Fruit fly (Drosophila melanogaster) whole organism, embryonic: ENCODE data around the gene CG43319.
A peak's percentile ranks its signal among the peaks of the same experiment; 100 is the strongest.

Source experiments
- Adf1 ChIP-seq: fragments of 200-800 bp; sonication (Bioruptor generic); IDR thresholded peaks from 2 replicates; pipeline ENCODE4 v1.3.6; 2022; ENCODE audit warnings: missing biosample characterization, missing genetic modification characterization
- Asciz ChIP-seq: fragments of 200-800 bp; sonication (Bioruptor generic); optimal IDR thresholded peaks from 2 replicates; lab custom pipeline; 2017; ENCODE audit warnings: missing biosample characterization, mild to moderate bottlenecking, missing genetic modification characterization, missing genetic modification reagents
- Atf6 ChIP-seq: fragments of 200-800 bp; sonication (Bioruptor generic); IDR thresholded peaks from 2 replicates; pipeline ENCODE4 v1.3.6; 2022; ENCODE audit warnings: missing biosample characterization, missing genetic modification characterization
- CG10209 ChIP-seq: fragments of 200-800 bp; sonication (Bioruptor generic); optimal IDR thresholded peaks from 3 replicates; lab custom pipeline; 2017; ENCODE audit warnings: missing biosample characterization, mild to moderate bottlenecking, missing genetic modification characterization, missing genetic modification reagents
- CG10366 ChIP-seq: fragments of 200-800 bp; sonication (Bioruptor generic); IDR thresholded peaks from 2 replicates; pipeline ENCODE4 v1.3.6; 2022; ENCODE audit warnings: missing biosample characterization, missing genetic modification characterization
- CG11247 ChIP-seq: fragments of 200-800 bp; sonication (Bioruptor generic); IDR thresholded peaks from 2 replicates; pipeline ENCODE4 v1.3.6; 2022; ENCODE audit warnings: missing biosample characterization, missing genetic modification characterization
- CG11456 ChIP-seq: fragments of 200-800 bp; sonication (Bioruptor generic); IDR thresholded peaks from 3 replicates; pipeline ENCODE4 v1.3.6; 2022; ENCODE audit warnings: missing biosample characterization, missing genetic modification characterization
- CG11560 ChIP-seq: fragments of 200-800 bp; sonication (Bioruptor generic); IDR thresholded peaks from 3 replicates; pipeline ENCODE4 v1.3.6; 2022; ENCODE audit warnings: missing biosample characterization, missing genetic modification characterization
- CG12071 ChIP-seq: fragments of 200-800 bp; sonication (Bioruptor generic); optimal IDR thresholded peaks from 3 replicates; lab custom pipeline; 2018; ENCODE audit warnings: missing biosample characterization, mild to moderate bottlenecking, missing genetic modification characterization
- CG13775 ChIP-seq: fragments of 200-800 bp; sonication (Bioruptor generic); optimal IDR thresholded peaks from 3 replicates; lab custom pipeline; 2017; ENCODE audit warnings: missing biosample characterization, mild to moderate bottlenecking, missing genetic modification characterization
- CG14050 ChIP-seq: fragments of 200-800 bp; sonication (Bioruptor generic); IDR thresholded peaks from 3 replicates; pipeline ENCODE4 v1.3.6; 2022; ENCODE audit warnings: missing biosample characterization, missing genetic modification characterization
- CG15514 ChIP-seq: fragments of 200-800 bp; sonication (Bioruptor generic); optimal IDR thresholded peaks from 3 replicates; lab custom pipeline; 2017; ENCODE audit warnings: missing biosample characterization, missing genetic modification characterization, mild to moderate bottlenecking, moderate library complexity, missing genetic modification reagents
- CG1603 ChIP-seq: fragments of 200-800 bp; sonication (Bioruptor generic); optimal IDR thresholded peaks from 2 replicates; lab custom pipeline; 2019; ENCODE audit warnings: missing biosample characterization, mild to moderate bottlenecking, missing genetic modification characterization, moderate library complexity
- CG17612 ChIP-seq: fragments of 200-800 bp; sonication (Bioruptor generic); IDR thresholded peaks from 2 replicates; pipeline ENCODE4 v1.3.6; 2022; ENCODE audit warnings: missing biosample characterization, missing genetic modification characterization
- CG30020 ChIP-seq: fragments of 200-800 bp; optimal IDR thresholded peaks from 2 replicates; lab custom pipeline; 2019; ENCODE audit warnings: missing biosample characterization, mild to moderate bottlenecking, missing genetic modification characterization, moderate library complexity
- CG32532 ChIP-seq: fragments of 200-800 bp; sonication (Bioruptor generic); IDR thresholded peaks from 2 replicates; pipeline ENCODE4 v1.3.6; 2022; ENCODE audit warnings: missing biosample characterization, missing genetic modification characterization
- CG3281 ChIP-seq: fragments of 200-800 bp; sonication (Bioruptor generic); optimal IDR thresholded peaks from 3 replicates; lab custom pipeline; 2017; ENCODE audit warnings: missing biosample characterization, mild to moderate bottlenecking, missing genetic modification characterization
- CG3995 ChIP-seq: fragments of 200-800 bp; sonication (Bioruptor generic); optimal IDR thresholded peaks from 3 replicates; lab custom pipeline; 2016; ENCODE audit warnings: missing biosample characterization, missing genetic modification characterization
- CG6813 ChIP-seq: fragments of 200-800 bp; sonication (Bioruptor generic); optimal IDR thresholded peaks from 2 replicates; lab custom pipeline; 2017; ENCODE audit warnings: missing biosample characterization, missing genetic modification characterization, mild to moderate bottlenecking, moderate library complexity, missing genetic modification reagents
- CG6854 ChIP-seq: fragments of 200-800 bp; sonication (Bioruptor generic); optimal IDR thresholded peaks from 3 replicates; lab custom pipeline; 2017; ENCODE audit warnings: missing biosample characterization, mild to moderate bottlenecking, missing genetic modification characterization
- CG7271 ChIP-seq: fragments of 200-800 bp; sonication (Bioruptor generic); optimal IDR thresholded peaks from 2 replicates; lab custom pipeline; 2018; ENCODE audit warnings: missing biosample characterization, mild to moderate bottlenecking, missing genetic modification characterization, moderate library complexity
- CG7556 ChIP-seq: fragments of 200-800 bp; sonication (Bioruptor generic); optimal IDR thresholded peaks from 2 replicates; lab custom pipeline; 2017; ENCODE audit warnings: missing biosample characterization, mild to moderate bottlenecking, missing genetic modification characterization
- CG7963 ChIP-seq: fragments of 200-800 bp; sonication (Bioruptor generic); IDR thresholded peaks from 3 replicates; pipeline ENCODE4 v1.3.6; 2022; ENCODE audit warnings: missing biosample characterization, missing genetic modification characterization; ENCODE audit not compliant: partially characterized antibody
- Deaf1 ChIP-seq: fragments of 200-800 bp; optimal IDR thresholded peaks from 3 replicates; lab custom pipeline; 2019; ENCODE audit warnings: missing biosample characterization, mild to moderate bottlenecking, missing genetic modification characterization, moderate library complexity
- H2.0 ChIP-seq: fragments of 200-800 bp; sonication (Bioruptor generic); IDR thresholded peaks from 2 replicates; pipeline ENCODE4 v1.3.6; 2022; ENCODE audit warnings: missing biosample characterization, missing genetic modification characterization
- HHEX ChIP-seq: fragments of 200-800 bp; sonication (Bioruptor generic); optimal IDR thresholded peaks from 3 replicates; lab custom pipeline; 2017; ENCODE audit warnings: missing biosample characterization, mild to moderate bottlenecking, missing genetic modification characterization, missing genetic modification reagents
- Hmr ChIP-seq: fragments of 200-800 bp; sonication (Bioruptor generic); optimal IDR thresholded peaks from 3 replicates; lab custom pipeline; 2017; ENCODE audit warnings: mild to moderate bottlenecking, missing biosample characterization, missing genetic modification reagents, missing genetic modification characterization
- Med ChIP-seq: fragments of 200-800 bp; sonication (Bioruptor generic); peaks from one replicate; lab custom pipeline; 2016; ENCODE audit warnings: missing biosample characterization, missing genetic modification characterization, mild to moderate bottlenecking, inconsistent platforms, moderate library complexity
- NFAT ChIP-seq: fragments of 200-800 bp; sonication (Bioruptor generic); IDR thresholded peaks from 2 replicates; pipeline ENCODE4 v1.3.6; 2022; ENCODE audit warnings: missing biosample characterization, missing genetic modification characterization
- Oli ChIP-seq: fragments of 200-800 bp; sonication (Bioruptor generic); optimal IDR thresholded peaks from 2 replicates; lab custom pipeline; 2018; ENCODE audit warnings: missing biosample characterization, mild to moderate bottlenecking, missing genetic modification characterization, moderate library complexity
- Tbp ChIP-seq: fragments of >200 bp; optimal IDR thresholded peaks from 2 replicates; lab custom pipeline; 2018; ENCODE audit warnings: missing biosample characterization, missing genetic modification characterization
- abd-A ChIP-seq: fragments of 200-800 bp; sonication (Bioruptor generic); optimal IDR thresholded peaks from 3 replicates; lab custom pipeline; 2019; ENCODE audit warnings: missing biosample characterization, mild to moderate bottlenecking, missing genetic modification characterization, moderate library complexity
- en ChIP-seq: fragments of 200-800 bp; sonication (Bioruptor generic); optimal IDR thresholded peaks from 2 replicates; lab custom pipeline; 2016; ENCODE audit warnings: missing biosample characterization, missing genetic modification characterization
- ewg ChIP-seq: fragments of 200-800 bp; sonication (Bioruptor generic); optimal IDR thresholded peaks from 3 replicates; lab custom pipeline; 2017; ENCODE audit warnings: mild to moderate bottlenecking, missing biosample characterization, missing genetic modification reagents, missing genetic modification characterization
- fd3F ChIP-seq: fragments of 200-800 bp; sonication (Bioruptor generic); optimal IDR thresholded peaks from 2 replicates; lab custom pipeline; 2018; ENCODE audit warnings: missing biosample characterization, mild to moderate bottlenecking, missing genetic modification characterization, moderate library complexity
- gce ChIP-seq: fragments of 200-800 bp; sonication (Bioruptor generic); IDR thresholded peaks from 3 replicates; pipeline ENCODE4 v1.3.6; 2022; ENCODE audit warnings: missing biosample characterization, missing genetic modification characterization
- gro ChIP-seq: fragments of 200-800 bp; sonication (Bioruptor generic); optimal IDR thresholded peaks from 2 replicates; lab custom pipeline; 2016; ENCODE audit warnings: missing biosample characterization, missing genetic modification characterization
- gsb ChIP-seq: fragments of 200-800 bp; sonication (Bioruptor generic); IDR thresholded peaks from 2 replicates; pipeline ENCODE4 v1.3.6; 2022; ENCODE audit warnings: missing biosample characterization, missing genetic modification characterization
- ken ChIP-seq: fragments of 200-800 bp; sonication (Bioruptor generic); IDR thresholded peaks from 3 replicates; pipeline ENCODE4 v1.3.6; 2022; ENCODE audit warnings: missing biosample characterization, missing genetic modification characterization
- lab ChIP-seq: fragments of 200-800 bp; sonication (Bioruptor generic); optimal IDR thresholded peaks from 3 replicates; lab custom pipeline; 2017; ENCODE audit warnings: missing biosample characterization, missing genetic modification characterization, mild to moderate bottlenecking, moderate library complexity, missing genetic modification reagents
- lmd ChIP-seq: fragments of 200-800 bp; sonication (Bioruptor generic); IDR thresholded peaks from 2 replicates; pipeline ENCODE4 v1.3.6; 2022; ENCODE audit warnings: missing biosample characterization, missing genetic modification characterization
- pho ChIP-seq: fragments of 200-800 bp; sonication (Bioruptor generic); optimal IDR thresholded peaks from 2 replicates; lab custom pipeline; 2016; ENCODE audit warnings: missing biosample characterization, missing genetic modification characterization
- salm ChIP-seq: fragments of 200-800 bp; sonication (Bioruptor generic); optimal IDR thresholded peaks from 2 replicates; lab custom pipeline; 2018; ENCODE audit warnings: missing biosample characterization, mild to moderate bottlenecking, missing genetic modification characterization
- scrt ChIP-seq: fragments of 200-800 bp; sonication (Bioruptor generic); optimal IDR thresholded peaks from 2 replicates; lab custom pipeline; 2018; ENCODE audit warnings: missing biosample characterization, mild to moderate bottlenecking, missing genetic modification characterization, moderate library complexity
- sens-2 ChIP-seq: fragments of 200-800 bp; sonication (Bioruptor generic); IDR thresholded peaks from 2 replicates; pipeline ENCODE4 v1.3.6; 2022; ENCODE audit warnings: missing biosample characterization, missing genetic modification characterization
- wdn ChIP-seq: fragments of 200-800 bp; sonication (Bioruptor generic); IDR thresholded peaks from 2 replicates; pipeline ENCODE4 v1.3.6; 2022; ENCODE audit warnings: missing biosample characterization, missing genetic modification characterization
- z ChIP-seq: fragments of 200-800 bp; sonication (Bioruptor generic); IDR thresholded peaks from 3 replicates; pipeline ENCODE4 v1.3.6; 2022; ENCODE audit warnings: missing biosample characterization, missing genetic modification characterization

The CG43319 gene

dm6 chr3R:27660127-27660579, 34.0 kb upstream of the CG43319 start, which contains the start of gene Mlc1 (continued):
- no peak for TF ChIP-seq sens-2 (GFP tag; lab: Robert Waterston, UW)
- TF ChIP-seq gsb, result no peak
- TF ChIP-seq CG7963 (GFP tag; lab: Robert Waterston, UW), result no peak
- TF ChIP-seq H2.0, result no peak
- no peak for TF ChIP-seq HHEX (GFP tag; lab: Kevin White, UChicago)
- TF ChIP-seq CG17612, result no peak
- TF ChIP-seq Med (GFP tag; lab: Kevin White, UChicago), result peak; percentile 63
- no peak for TF ChIP-seq ken (GFP tag; lab: Robert Waterston, UW)
- TF ChIP-seq CG11560 (tag; lab: Robert Waterston, UW), result no peak
- TF ChIP-seq Tbp (GFP tag; lab: Kevin White, UChicago), result no peak
- TF ChIP-seq CG13775 (GFP tag; lab: Kevin White, UChicago), result no peak
- TF ChIP-seq Oli (tag; lab: Kevin White, UChicago), result no peak
- TF ChIP-seq Asciz (GFP tag; lab: Kevin White, UChicago), result no peak
- no peak for TF ChIP-seq z (GFP tag; lab: Robert Waterston, UW)
- no peak for TF ChIP-seq salm (tag; lab: Kevin White, UChicago)
- no peak for TF ChIP-seq Hmr (GFP tag; lab: Kevin White, UChicago)
- TF ChIP-seq gro, result no peak
- TF ChIP-seq CG3995, result no peak

- TF ChIP-seq CG10366 (GFP tag; lab: Robert Waterston, UW) (no peak), abd-A (tag; lab: Kevin White, UChicago) (peak; percentile 70), scrt (GFP tag; lab: Kevin White, UChicago) (peak; percentile 98), ewg (GFP tag; lab: Kevin White, UChicago) (peak; percentile 65), Deaf1 (peak; percentile 77)
Measured at dm6 chr3R:27661389-27661788, 32.7 kb upstream of the CG43319 start.

- peak; percentile 73 for TF ChIP-seq lab (GFP tag; lab: Kevin White, UChicago)
- peak; percentile 15; the same call in 1 of the 3 replicates for TF ChIP-seq gce (GFP tag; lab: Robert Waterston, UW)
- TF ChIP-seq CG11247, result 0 out of 2 replicates have a peak, but pooled peaks have one; percentile 24
- TF ChIP-seq abd-A (tag; lab: Kevin White, UChicago), result peak; percentile 55
- TF ChIP-seq fd3F, result no peak
- TF ChIP-seq lmd (GFP tag; lab: Robert Waterston, UW), result peak; percentile 27; the same call in 1 of the 2 replicates
- TF ChIP-seq en (GFP tag; lab: Kevin White, UChicago), result no peak
- TF ChIP-seq CG11456 (GFP tag; lab: Robert Waterston, UW), result no peak
- TF ChIP-seq CG12071 (GFP tag; lab: Kevin White, UChicago), result peak; percentile 16
- peak; percentile 7 for TF ChIP-seq CG10209 (GFP tag; lab: Kevin White, UChicago)
- TF ChIP-seq Adf1 (GFP tag; lab: Robert Waterston, UW), result peak; percentile 9; the same call in 1 of the 2 replicates
- TF ChIP-seq Atf6 (GFP tag; lab: Robert Waterston, UW), result 0 out of 2 replicates have a peak, but pooled peaks have one; percentile 21
- no peak for TF ChIP-seq CG6813
- peak; percentile 19 for TF ChIP-seq CG15514 (GFP tag; lab: Kevin White, UChicago)
- 0 out of 3 replicates have a peak, but pooled peaks have one; percentile 18 for TF ChIP-seq CG14050 (GFP tag; lab: Robert Waterston, UW)
- TF ChIP-seq CG7271 (tag; lab: Kevin White, UChicago), result no peak
- peak; percentile 43 for TF ChIP-seq NFAT (GFP tag; lab: Robert Waterston, UW)
- peak; percentile 51; the same call in 1 of the 2 replicates for TF ChIP-seq CG32532 (GFP tag; lab: Robert Waterston, UW)
- TF ChIP-seq wdn (GFP tag; lab: Robert Waterston, UW), result 0 out of 2 replicates have a peak, but pooled peaks have one; percentile 50
- peak; percentile 84 for TF ChIP-seq Deaf1
- no peak for TF ChIP-seq CG11560 (tag; lab: Robert Waterston, UW)
- TF ChIP-seq CG30020 (tag; lab: Kevin White, UChicago), result no peak
- peak; percentile 18 for TF ChIP-seq CG6854 (GFP tag; lab: Kevin White, UChicago)
- TF ChIP-seq CG7556 (GFP tag; lab: Kevin White, UChicago), result peak; percentile 14
- TF ChIP-seq pho (GFP tag; lab: Kevin White, UChicago), result peak; percentile 11
- no peak for TF ChIP-seq CG1603
- TF ChIP-seq CG3281 (GFP tag; lab: Kevin White, UChicago), result peak; percentile 28
Measured at dm6 chr3R:27661971-27662489, 32.1 kb upstream of the CG43319 start, which contains the start of gene unc80. Gene unc80, plus strand, starts transcription at chr3R:27662439.
